Worm (Caenorhabditis elegans) whole organism, L1 larva: ENCODE data around the gene W08E12.9.
"Not testable (repeated sequence)": the region's sequence is repeated elsewhere in the genome, so short reads cannot be mapped to it uniquely, and the experiment has no call there.

Source experiments
- aly-2 ChIP-seq: fragments of 150-350 bp; optimal IDR thresholded peaks from 2 replicates; lab custom pipeline; 2014; ENCODE audit warnings: missing biosample characterization, missing genetic modification characterization
- ces-1 ChIP-seq: fragments of 150-350 bp; optimal IDR thresholded peaks from 2 replicates; lab custom pipeline; 2014; ENCODE audit warnings: missing biosample characterization, missing genetic modification reagents, missing genetic modification characterization
- elt-3 ChIP-seq, 6 experiments: fragments of 150-350 bp in 1 of 6; sonication (generic microtip); optimal IDR thresholded peaks; 2 replicates each; lab custom pipeline; 2017 to 2018; ENCODE audit warnings: missing biosample characterization in 6 of 6, missing genetic modification characterization in 6 of 6, inconsistent platforms in 1 of 6
- lin-15B ChIP-seq: fragments of 150-350 bp; sonication (generic microtip); optimal IDR thresholded peaks from 3 replicates; lab custom pipeline; 2014; ENCODE audit warnings: missing biosample characterization, missing genetic modification characterization
- lin-39 ChIP-seq: fragments of 150-350 bp; optimal IDR thresholded peaks from 2 replicates; lab custom pipeline; 2014; ENCODE audit warnings: missing biosample characterization, missing genetic modification reagents, missing genetic modification characterization
- mdl-1 ChIP-seq, 2 experiments: fragments of 150-350 bp; optimal IDR thresholded peaks; 2 replicates each; lab custom pipeline; 2014 to 2017; ENCODE audit warnings: missing biosample characterization in 2 of 2, missing genetic modification characterization in 2 of 2, inconsistent platforms in 1 of 2
- nhr-11 ChIP-seq: fragments of 150-350 bp; optimal IDR thresholded peaks from 2 replicates; lab custom pipeline; 2014; ENCODE audit warnings: missing biosample characterization, missing genetic modification characterization
- nhr-237 ChIP-seq: fragments of 150-350 bp; optimal IDR thresholded peaks from 2 replicates; lab custom pipeline; 2014; ENCODE audit warnings: missing biosample characterization, missing genetic modification characterization
- pqm-1 ChIP-seq: sonication (generic microtip); optimal IDR thresholded peaks from 3 replicates; lab custom pipeline; 2017; ENCODE audit warnings: missing biosample characterization, missing genetic modification characterization
- skn-1 ChIP-seq: fragments of 150-350 bp; optimal IDR thresholded peaks from 2 replicates; lab custom pipeline; 2014; ENCODE audit warnings: missing biosample characterization, missing genetic modification characterization
- snpc-4 ChIP-seq: fragments of 150-350 bp; optimal IDR thresholded peaks from 2 replicates; lab custom pipeline; 2014; ENCODE audit warnings: missing biosample characterization, missing genetic modification characterization
- sox-4 ChIP-seq: sonication (generic microtip); optimal IDR thresholded peaks from 2 replicates; lab custom pipeline; 2016; ENCODE audit warnings: missing genetic modification characterization, missing compliant biosample characterization

DNA sequence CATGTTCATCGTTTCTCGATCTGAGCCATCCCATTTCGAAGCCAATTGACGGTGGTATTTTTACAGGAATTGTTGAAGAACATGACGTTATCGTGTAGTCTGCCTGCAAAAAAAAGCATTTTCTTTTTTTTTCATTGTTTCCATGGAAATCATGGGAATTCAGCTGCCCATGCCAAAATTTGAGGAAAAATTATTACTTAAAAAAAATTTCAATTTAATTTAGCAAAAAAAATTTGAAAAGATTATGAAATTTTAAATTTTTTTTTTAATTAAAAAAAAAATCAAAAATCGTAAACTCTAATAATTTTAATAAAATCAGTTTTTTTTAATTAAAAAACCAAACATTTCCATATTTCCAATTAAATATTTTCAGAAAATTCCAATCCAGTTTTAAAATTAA, 24.4 kb upstream of the W08E12.9 start, which contains the start of gene F42A6.5:
- not testable (repeated sequence) for TF ChIP-seq ces-1; snpc-4 (tag; lab: Kevin White, UChicago); skn-1; lin-15B (tag; lab: Kevin White, UChicago); nhr-237 (tag; lab: Kevin White, UChicago); sox-4 (tag; lab: Kevin White, UChicago); pqm-1 (tag; lab: Kevin White, UChicago); nhr-11 (tag; lab: Kevin White, UChicago); lin-39 (tag; lab: Kevin White, UChicago); elt-3 (tag; optimal IDR thresholded peaks at IDR 0.05; lab: Kevin White, UChicago); mdl-1 (tag; optimal IDR thresholded peaks at IDR 0.05; lab: Kevin White, UChicago); aly-2 (tag; lab: Kevin White, UChicago)
